Fruit fly (Drosophila melanogaster): ENCODE results near the gene CG5194.

The CG5194 gene

DNA sequence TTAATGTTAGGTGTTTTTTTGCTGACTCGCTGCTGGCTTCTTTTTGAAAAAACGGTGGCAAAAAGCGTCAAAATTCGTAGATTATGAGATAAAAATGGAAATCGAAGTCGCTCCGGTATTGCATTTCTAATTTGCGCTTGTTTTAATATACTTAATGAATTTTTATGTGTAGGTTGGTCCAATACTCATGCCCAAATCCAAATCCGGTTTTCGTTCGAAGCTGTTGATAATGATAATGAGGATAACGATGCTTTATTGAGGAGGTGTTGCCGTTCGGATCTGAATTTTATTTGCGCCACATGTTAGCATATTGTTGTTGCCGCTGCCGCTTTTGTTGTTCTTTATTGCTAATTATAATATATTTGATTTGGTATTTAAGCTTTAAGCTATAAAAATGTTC, 36.6 kb upstream of the CG5194 start:
- TF ChIP-seq sens (GFP tag): peak; percentile 1
- TF ChIP-seq Awh (GFP tag; IDR thresholded peaks at IDR 0.05): peak; percentile 34; the same call in 1 of the 2 replicates
- peak; percentile 20 for TF ChIP-seq CG13894 (tag; optimal IDR thresholded peaks at IDR 0.05)
- no peak for TF ChIP-seq Fer1 (GFP tag; optimal IDR thresholded peaks at IDR 0.05)
- peak; percentile 32 for TF ChIP-seq sd (tag; optimal IDR thresholded peaks at IDR 0.05)
- no peak for TF ChIP-seq zen2 (GFP tag; IDR thresholded peaks at IDR 0.05; ENCODE audit: partially characterized antibody)
- TF ChIP-seq sc (optimal IDR thresholded peaks at IDR 0.05): no peak
- TF ChIP-seq sc (GFP tag; optimal IDR thresholded peaks at IDR 0.05): no peak
- TF ChIP-seq br (optimal IDR thresholded peaks at IDR 0.05): no peak
- peak; percentile 91 for TF ChIP-seq abd-A (tag; optimal IDR thresholded peaks at IDR 0.05)
- no peak for TF ChIP-seq ara (GFP tag; IDR thresholded peaks at IDR 0.05)
- no peak for TF ChIP-seq Xbp1 (GFP tag; optimal IDR thresholded peaks at IDR 0.05)
- TF ChIP-seq chinmo (GFP tag; IDR thresholded peaks at IDR 0.05; ENCODE audit: partially characterized antibody): peak; percentile 82; the same call in 2 of the 4 replicates

- TF ChIP-seq CG10366 (GFP tag; IDR thresholded peaks at IDR 0.05): peak; percentile 71
- no peak for TF ChIP-seq CG2129 (GFP tag; IDR thresholded peaks at IDR 0.05; ENCODE audit: partially characterized antibody)
- peak; percentile 70 for TF ChIP-seq sens-2 (GFP tag; IDR thresholded peaks at IDR 0.05)
- peak; percentile 48; the same call in 1 of the 2 replicates for TF ChIP-seq Atf6 (GFP tag; IDR thresholded peaks at IDR 0.05)
- TF ChIP-seq Chrac-16 (GFP tag; optimal IDR thresholded peaks at IDR 0.05): peak; percentile 47
- peak; percentile 46 for TF ChIP-seq CG13424 (tag; optimal IDR thresholded peaks at IDR 0.05)
- peak; percentile 73 for TF ChIP-seq dysf (GFP tag; IDR thresholded peaks at IDR 0.05)
- no peak for TF ChIP-seq Scr (GFP tag; IDR thresholded peaks at IDR 0.05; ENCODE audit: partially characterized antibody)
- TF ChIP-seq PHDP (tag; optimal IDR thresholded peaks at IDR 0.05): peak; percentile 6
- peak; percentile 69 for TF ChIP-seq slbo (GFP tag; IDR thresholded peaks at IDR 0.05)
- TF ChIP-seq Abd-B (GFP tag; optimal IDR thresholded peaks at IDR 0.05): peak; percentile 60
- TF ChIP-seq CG14667 (GFP tag; IDR thresholded peaks at IDR 0.05): peak; percentile 61
- TF ChIP-seq Elba2 (GFP tag; optimal IDR thresholded peaks at IDR 0.05): no peak
- TF ChIP-seq Fer2 (tag; optimal IDR thresholded peaks at IDR 0.05): no peak
- peak; percentile 14 for TF ChIP-seq Mad (GFP tag; optimal IDR thresholded peaks at IDR 0.05)
- peak; percentile 34 for TF ChIP-seq CG12236 (GFP tag; optimal IDR thresholded peaks at IDR 0.05)
- TF ChIP-seq stc (GFP tag; IDR thresholded peaks at IDR 0.05): 0 out of 2 replicates have a peak, but pooled peaks have one; percentile 14
- TF ChIP-seq Dbx (GFP tag; IDR thresholded peaks at IDR 0.05): peak; percentile 63; the same call in 2 of the 3 replicates
- TF ChIP-seq CG18599 (GFP tag; optimal IDR thresholded peaks at IDR 0.05): peak; percentile 75
- TF ChIP-seq ind (GFP tag; optimal IDR thresholded peaks at IDR 0.05): peak; percentile 62
- TF ChIP-seq danr (GFP tag; IDR thresholded peaks at IDR 0.05): peak; percentile 51; the same call in 1 of the 2 replicates
- TF ChIP-seq cwo (GFP tag; optimal IDR thresholded peaks at IDR 0.05): peak; percentile 42
- TF ChIP-seq CG8944 (GFP tag; optimal IDR thresholded peaks at IDR 0.05): peak; percentile 0
- peak; percentile 24 for TF ChIP-seq CG18476 (GFP tag; optimal IDR thresholded peaks at IDR 0.05)
- TF ChIP-seq Side (GFP tag; optimal IDR thresholded peaks at IDR 0.05): peak; percentile 52
- TF ChIP-seq lmd (GFP tag; IDR thresholded peaks at IDR 0.05): peak; percentile 68
- peak; percentile 73; the same call in 1 of the 3 replicates for TF ChIP-seq gce (GFP tag; IDR thresholded peaks at IDR 0.05)
- TF ChIP-seq nmo (GFP tag; optimal IDR thresholded peaks at IDR 0.05): peak; percentile 49
- no peak for TF ChIP-seq Hand (GFP tag; optimal IDR thresholded peaks at IDR 0.05)
- TF ChIP-seq CG11456 (GFP tag; IDR thresholded peaks at IDR 0.05): peak; percentile 64; the same call in 1 of the 3 replicates
- TF ChIP-seq CG30431 (GFP tag; optimal IDR thresholded peaks at IDR 0.05): peak; percentile 3
- TF ChIP-seq ssp (GFP tag; IDR thresholded peaks at IDR 0.05): peak; percentile 72
- TF ChIP-seq ac (GFP tag; optimal IDR thresholded peaks at IDR 0.05): peak; percentile 46
- peak; percentile 79 for TF ChIP-seq CG17359 (tag; optimal IDR thresholded peaks at IDR 0.05)
- peak; percentile 7 for TF ChIP-seq grn (GFP tag; optimal IDR thresholded peaks at IDR 0.05)
- peak; percentile 97 for TF ChIP-seq Ets65A (GFP tag)
- no peak for TF ChIP-seq CG8478 (optimal IDR thresholded peaks at IDR 0.05)
- peak; percentile 64 for TF ChIP-seq lab (GFP tag; optimal IDR thresholded peaks at IDR 0.05)
These were observed 35.7 kb upstream of the CG5194 start for dm6 chr3L:9045318-9045717.

Measured in whole organism, embryonic.